Worm (Caenorhabditis elegans): ENCODE results near the gene oef-1.

DNA sequence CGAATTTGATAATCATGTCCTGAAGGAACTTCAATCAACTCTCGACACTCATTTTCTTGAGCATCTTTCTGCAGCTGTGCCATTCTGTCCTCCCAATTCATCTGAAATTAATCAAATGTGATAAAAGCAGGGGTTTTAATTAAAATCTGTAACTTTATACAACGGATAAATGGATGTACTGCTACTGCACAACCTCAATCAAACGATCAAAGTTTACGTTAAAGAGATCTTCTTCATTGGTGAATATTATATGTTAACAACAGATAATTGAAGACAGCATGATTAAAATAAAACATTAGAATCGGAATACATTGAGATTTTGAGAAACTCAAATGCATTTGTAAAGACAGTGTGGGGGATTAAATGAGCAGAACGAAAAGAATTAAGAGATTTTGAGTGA is 30.1 kb downstream of the oef-1 start, which contains the start of gene F32E10.5:
- TF ChIP-seq unc-62 (GFP tag; optimal IDR thresholded peaks at IDR 0.05) (no peak), C06A6.2 (GFP tag; conservative IDR thresholded peaks at IDR 0.05) (no peak), ccch-3 (GFP tag; optimal IDR thresholded peaks at IDR 0.05) (no peak)

Data from whole organism, young adult.